Fruit fly (Drosophila melanogaster): ENCODE measurements around the gene SPR.

Gene SPR

DNA sequence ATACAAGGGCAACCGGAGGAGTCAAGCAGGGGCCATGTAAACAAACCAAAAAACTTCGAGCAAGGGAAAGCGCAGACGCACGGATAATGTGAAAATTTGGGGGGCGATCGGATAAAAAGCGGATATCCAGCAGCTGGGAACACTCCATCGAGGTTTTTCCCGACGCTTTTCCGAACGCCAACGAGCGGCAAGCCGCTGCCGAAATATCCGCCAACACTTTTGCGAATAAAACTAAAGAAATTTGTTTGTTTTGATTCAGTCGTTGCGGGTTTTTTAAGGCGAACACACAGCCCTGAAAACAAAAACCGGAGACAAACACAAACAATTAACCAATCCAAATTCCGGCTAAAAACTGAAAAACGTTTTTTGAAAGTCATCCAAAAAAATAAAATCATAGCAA lies at the start of gene SPR:
TSS of gene SPR (plus strand) at position 253 of the 400 bp plus-strand sequence.
- TF ChIP-seq CTCF (optimal IDR thresholded peaks at IDR 0.05), result no peak
- no peak for TF ChIP-seq CG8478 (optimal IDR thresholded peaks at IDR 0.05)

DNA sequence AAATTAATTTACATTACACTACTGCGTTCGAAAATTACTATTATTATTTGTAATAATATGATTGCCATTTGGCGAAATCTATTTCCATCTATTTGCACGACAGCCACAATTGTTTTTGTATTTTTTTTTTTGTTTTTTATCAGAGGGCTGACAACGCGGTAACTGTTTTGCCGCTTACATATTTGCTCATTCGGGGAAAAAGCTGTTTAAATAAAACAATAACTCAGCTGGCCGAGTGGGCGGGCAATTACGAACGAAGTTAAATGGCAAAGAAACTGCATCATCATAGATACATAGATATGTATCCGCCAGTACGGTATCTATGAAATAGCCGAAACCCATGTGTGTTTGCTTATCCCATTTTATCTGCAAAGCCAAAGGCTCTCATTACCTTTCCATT lies 37.6 kb upstream of the SPR start:
- TF ChIP-seq CG8478 (optimal IDR thresholded peaks at IDR 0.05) (no peak), CTCF (optimal IDR thresholded peaks at IDR 0.05) (no peak)

dm6 chrX:5410749-5411148 lies 35.7 kb upstream of the SPR start, which contains the start of gene NAAT1:
TSS of gene NAAT1 (minus strand) at chrX:5410849.
- TF ChIP-seq CTCF (optimal IDR thresholded peaks at IDR 0.05) (no peak), CG8478 (optimal IDR thresholded peaks at IDR 0.05) (no peak)

- TF ChIP-seq CG8478 (optimal IDR thresholded peaks at IDR 0.05), result no peak
Observed at dm6 chrX:5417836-5418554, 28.5 kb upstream of the SPR start.

dm6 chrX:5418555-5419044 lies 27.9 kb upstream of the SPR start:
- no peak for TF ChIP-seq CG8478 (optimal IDR thresholded peaks at IDR 0.05)
- TF ChIP-seq CTCF (optimal IDR thresholded peaks at IDR 0.05), result no peak

DNA sequence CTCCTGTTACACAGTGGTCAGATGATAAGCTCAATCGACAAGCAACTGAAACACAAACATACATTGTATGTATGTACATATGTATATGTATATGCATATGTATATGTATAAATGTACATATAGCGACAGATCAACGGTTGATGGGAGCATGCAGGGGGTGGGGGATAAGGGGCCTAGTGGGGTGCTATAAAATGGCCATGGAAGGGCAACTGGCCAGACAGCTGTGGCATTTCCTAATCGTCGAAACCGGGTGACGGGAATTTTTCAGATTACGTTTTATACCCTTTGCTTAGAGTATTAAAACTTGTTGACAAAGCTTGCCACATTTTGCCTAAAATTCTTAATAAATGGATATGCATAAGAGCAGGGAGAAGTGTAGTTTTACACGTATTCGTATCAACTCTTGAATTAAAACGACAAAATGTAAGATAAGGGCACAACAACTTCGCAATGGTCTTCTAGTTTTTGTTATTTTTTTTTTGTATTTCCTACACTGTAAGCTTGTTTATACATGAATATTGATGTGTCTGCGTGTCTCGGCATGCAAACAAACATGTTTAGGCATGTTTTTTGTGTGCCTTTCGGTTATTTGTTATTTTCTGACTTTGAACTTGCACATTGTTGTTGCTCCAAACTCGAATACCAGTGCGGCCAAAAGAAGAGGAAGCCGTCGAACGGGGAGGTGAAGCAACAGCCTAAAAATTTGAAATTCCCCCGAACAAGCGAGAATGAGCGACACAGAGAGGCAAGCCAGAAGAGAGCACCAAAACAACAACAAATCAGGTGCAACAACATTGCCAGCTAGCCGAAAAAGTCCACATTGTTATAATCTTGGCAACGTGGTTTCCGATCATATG lies 27.2 kb upstream of the SPR start:
- TF ChIP-seq CG8478 (optimal IDR thresholded peaks at IDR 0.05), result no peak
- TF ChIP-seq CTCF (optimal IDR thresholded peaks at IDR 0.05), result no peak

DNA sequence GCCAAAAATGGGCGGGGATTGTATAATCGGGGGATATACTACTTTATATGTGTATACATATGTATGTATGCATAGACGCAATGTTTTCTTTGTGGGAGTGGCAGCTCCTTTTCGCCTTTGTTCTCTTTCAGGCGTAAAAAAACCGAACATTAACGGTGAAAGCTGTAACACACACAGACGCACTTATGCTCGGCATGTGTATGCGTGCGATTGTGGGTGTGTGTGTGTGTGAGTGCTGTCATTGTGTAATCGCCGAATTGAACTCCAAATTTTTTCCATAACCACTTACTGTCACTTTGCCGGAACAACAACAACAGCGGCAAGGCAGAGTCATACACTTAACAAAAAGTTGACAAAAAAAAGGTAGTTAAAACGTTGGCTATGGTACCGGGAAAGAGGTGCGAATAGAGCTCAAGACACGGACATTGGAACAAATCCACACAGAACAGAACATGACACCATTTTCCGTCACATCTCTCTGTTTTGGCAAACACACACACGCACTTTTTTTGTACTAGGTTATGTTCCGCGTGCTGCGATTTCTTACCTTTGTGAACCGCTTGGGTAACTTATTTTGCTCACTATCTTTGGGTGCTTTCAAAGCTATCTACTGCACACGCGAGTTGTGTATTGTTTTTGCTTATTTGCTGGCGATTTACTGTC lies 26.4 kb upstream of the SPR start:
- no peak for TF ChIP-seq CTCF (optimal IDR thresholded peaks at IDR 0.05)
- no peak for TF ChIP-seq CG8478 (optimal IDR thresholded peaks at IDR 0.05)

dm6 chrX:5420568-5421019 lies 25.9 kb upstream of the SPR start, which contains the start of gene spoon:
TSS of gene spoon (minus strand) at chrX:5420867.
- TF ChIP-seq CG8478 (optimal IDR thresholded peaks at IDR 0.05) (no peak), CTCF (optimal IDR thresholded peaks at IDR 0.05) (peak in 1 of 2 experiments; percentile 17)

DNA sequence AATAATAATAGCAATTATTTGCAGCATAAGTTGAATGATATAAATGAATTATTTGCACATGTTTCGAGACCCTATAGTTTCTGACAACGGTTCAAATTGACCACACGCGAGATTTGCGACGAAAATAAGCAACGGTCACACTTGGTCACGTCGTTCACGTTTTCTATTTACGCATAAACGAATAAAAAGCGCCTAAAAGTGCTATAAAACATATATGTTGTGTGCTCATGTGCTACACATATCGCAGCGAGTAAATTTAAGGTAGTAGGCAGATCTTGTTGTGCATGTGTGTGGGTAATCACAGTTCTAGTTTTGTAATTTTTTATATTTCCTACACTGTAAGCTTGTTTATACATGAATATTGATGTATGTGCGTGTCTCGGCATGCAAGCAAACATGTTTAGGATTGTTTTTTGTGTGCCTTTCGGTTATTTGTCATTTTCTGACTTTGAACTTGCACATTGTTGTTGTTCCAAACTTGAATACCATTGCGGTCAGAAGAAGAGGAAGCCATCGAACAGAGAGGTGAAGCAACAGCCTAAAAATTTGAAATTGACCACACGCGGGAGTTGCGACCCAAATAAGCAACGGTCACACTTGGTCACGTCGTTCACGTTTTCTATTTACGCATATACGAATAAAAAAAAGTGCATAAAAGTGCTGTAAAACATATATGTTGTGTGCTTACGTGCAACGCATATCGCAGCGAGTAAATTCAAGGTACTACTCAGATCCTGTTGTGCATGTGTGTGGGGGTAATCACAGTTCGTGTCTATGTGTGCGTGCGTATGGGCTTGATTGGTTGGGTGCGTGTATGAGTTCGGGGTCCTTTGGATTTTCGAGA lies 24.8 kb upstream of the SPR start, which contains the start of gene Usp16-45:
TSS of gene Usp16-45 (plus strand) at position 127 of the 844 bp plus-strand sequence.
- no peak for TF ChIP-seq CTCF (optimal IDR thresholded peaks at IDR 0.05)
- TF ChIP-seq CG8478 (optimal IDR thresholded peaks at IDR 0.05), result no peak

- TF ChIP-seq CTCF (optimal IDR thresholded peaks at IDR 0.05) (no peak), CG8478 (optimal IDR thresholded peaks at IDR 0.05) (no peak)
Observed at dm6 chrX:5422251-5422551, 24.3 kb upstream of the SPR start.

DNA sequence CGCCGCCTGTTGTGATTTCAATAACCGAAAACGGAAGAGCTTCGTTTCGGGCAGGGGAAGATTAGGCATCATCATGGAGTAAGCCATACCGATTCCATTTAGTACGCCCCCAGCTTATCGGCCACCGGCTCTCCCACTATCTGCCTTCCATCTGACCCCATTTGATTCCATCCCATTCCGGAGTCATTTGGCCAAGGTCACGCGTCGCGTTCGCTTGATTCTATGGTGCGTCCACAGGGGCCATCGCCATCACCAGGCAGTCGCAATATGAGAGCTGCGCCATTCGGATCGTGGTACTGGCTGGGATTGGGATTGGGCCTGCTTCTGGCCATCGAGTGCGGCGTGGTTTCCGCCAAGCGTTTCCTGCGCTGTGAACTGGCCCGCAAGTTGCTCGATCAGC lies 19.2 kb upstream of the SPR start, which contains the start of gene CG16756:
TSS of gene CG16756 (plus strand) at position 257 of the 400 bp plus-strand sequence.
- TF ChIP-seq CG8478 (optimal IDR thresholded peaks at IDR 0.05) (no peak), CTCF (optimal IDR thresholded peaks at IDR 0.05) (no peak)

DNA sequence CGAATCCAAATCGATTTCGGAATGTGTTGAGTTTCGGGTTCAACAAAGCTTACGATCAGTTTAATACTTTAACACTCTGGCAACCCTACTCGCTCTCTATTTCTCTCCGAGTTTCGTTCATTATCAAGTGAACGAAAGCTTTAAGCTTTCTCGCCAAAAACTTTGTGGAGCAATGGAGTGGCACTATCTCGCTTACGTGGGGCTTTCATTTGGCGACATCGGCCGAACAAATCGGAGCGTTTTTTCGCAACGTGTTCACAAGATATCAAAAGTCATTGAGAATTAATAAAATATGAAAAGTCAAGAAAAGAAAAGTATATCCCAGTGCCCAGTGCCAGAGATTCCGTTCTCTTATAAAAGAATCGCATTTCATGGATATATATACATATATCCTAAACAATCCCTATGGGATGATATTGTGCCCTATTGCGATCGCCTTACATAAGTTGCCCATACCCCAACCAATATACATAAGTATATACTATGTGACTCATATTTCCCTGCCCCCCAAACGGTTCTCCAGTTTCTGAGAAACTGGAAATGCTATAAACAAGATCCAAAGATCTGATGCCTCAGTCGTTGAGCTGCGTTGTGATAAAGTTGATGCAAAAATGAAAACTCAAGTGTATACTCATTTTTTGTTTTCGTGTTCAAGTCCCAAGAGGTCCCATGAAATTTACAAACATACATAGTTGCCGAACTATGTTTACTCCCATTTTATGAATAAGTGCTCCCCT lies 17.9 kb upstream of the SPR start:
- no peak for TF ChIP-seq CTCF (optimal IDR thresholded peaks at IDR 0.05)
- TF ChIP-seq CG8478 (optimal IDR thresholded peaks at IDR 0.05), result no peak

dm6 chrX:5429271-5429670 lies 17.2 kb upstream of the SPR start, which contains the start of gene CG15784:
TSS of gene CG15784 (plus strand) at chrX:5429571.
- TF ChIP-seq CTCF (optimal IDR thresholded peaks at IDR 0.05) (no peak), CG8478 (optimal IDR thresholded peaks at IDR 0.05) (no peak)

All from S2 (cell line).